Worm (Caenorhabditis elegans) whole organism, L4 larva: ENCODE results near the gene dct-6.

ENCODE experiments used
- F10B5.3 ChIP-seq: sonication (generic microtip); optimal IDR thresholded peaks from 2 replicates; lab custom pipeline; 2016; ENCODE audit warnings: mild to moderate bottlenecking, missing genetic modification characterization, missing compliant biosample characterization
- R02D3.7 ChIP-seq: fragments of 150-350 bp; sonication (generic microtip); optimal IDR thresholded peaks from 3 replicates; lab custom pipeline; 2014; ENCODE audit warnings: missing biosample characterization, missing genetic modification characterization
- T20F7.1 ChIP-seq: fragments of 200-800 bp; sonication (Bioruptor generic); optimal IDR thresholded peaks from 2 replicates; lab custom pipeline; 2018; ENCODE audit warnings: mild to moderate bottlenecking, missing genetic modification characterization, missing compliant biosample characterization
- Y105C5A.15 ChIP-seq: fragments of 200-800 bp; sonication (Bioruptor generic); IDR thresholded peaks from 2 replicates; pipeline ENCODE4 v1.3.6; 2022; ENCODE audit warnings: missing genetic modification characterization, missing compliant biosample characterization
- Y48G9A.11 ChIP-seq: fragments of 200-800 bp; sonication (Bioruptor generic); IDR thresholded peaks from 2 replicates; pipeline ENCODE4 v1.3.6; 2022; ENCODE audit warnings: missing genetic modification reagents, missing genetic modification characterization, missing compliant biosample characterization
- Y75B8A.6 ChIP-seq: fragments of 200-800 bp; sonication (Bioruptor generic); IDR thresholded peaks from 2 replicates; pipeline ENCODE4 v1.3.6; 2022; ENCODE audit warnings: missing genetic modification reagents, missing genetic modification characterization, missing compliant biosample characterization
- ZK546.5 ChIP-seq, 2 experiments: sonication (generic microtip); optimal IDR thresholded peaks; 2 replicates each; lab custom pipeline; 2017; ENCODE audit warnings: missing biosample characterization in 2 of 2, missing genetic modification characterization in 2 of 2
- aha-1 ChIP-seq: fragments of 150-350 bp; peaks from one replicate; lab custom pipeline; 2014; ENCODE audit warnings: missing biosample characterization, missing genetic modification characterization
- ama-1 ChIP-seq: fragments of 150-350 bp; optimal IDR thresholded peaks from 2 replicates; lab custom pipeline; 2014; ENCODE audit warnings: inconsistent platforms, mixed read lengths
- arid-1 ChIP-seq: fragments of 200-800 bp; sonication (Bioruptor generic); conservative IDR thresholded peaks from 2 replicates; pipeline ENCODE4 v1.3.6; 2022; ENCODE audit warnings: missing genetic modification reagents, missing genetic modification characterization, missing compliant biosample characterization
- attf-4 ChIP-seq: sonication (generic microtip); optimal IDR thresholded peaks from 3 replicates; lab custom pipeline; 2017; ENCODE audit warnings: missing biosample characterization, missing genetic modification characterization
- ceh-44 ChIP-seq: fragments of 200-800 bp; sonication (Bioruptor generic); IDR thresholded peaks from 2 replicates; pipeline ENCODE4 v1.3.6; 2022; ENCODE audit warnings: missing genetic modification reagents, missing genetic modification characterization, missing compliant biosample characterization
- ceh-62 ChIP-seq: sonication (generic microtip); optimal IDR thresholded peaks from 2 replicates; lab custom pipeline; 2017; ENCODE audit warnings: missing biosample characterization, missing genetic modification characterization
- ces-1 ChIP-seq: fragments of 150-350 bp; sonication (generic microtip); optimal IDR thresholded peaks from 4 replicates; lab custom pipeline; 2014; ENCODE audit warnings: missing biosample characterization, missing genetic modification reagents, missing genetic modification characterization
- ctbp-1 ChIP-seq: fragments of 200-800 bp; sonication (Bioruptor generic); IDR thresholded peaks from 2 replicates; pipeline ENCODE4 v1.3.6; 2022; ENCODE audit warnings: missing genetic modification reagents, missing genetic modification characterization, missing compliant biosample characterization
- daf-16 ChIP-seq, 3 experiments: sonication (generic microtip); optimal IDR thresholded peaks; 2 replicates each; lab custom pipeline; 2016 to 2017; ENCODE audit warnings: missing genetic modification characterization in 3 of 3, missing genetic modification reagents in 3 of 3, mild to moderate bottlenecking in 2 of 3, missing compliant biosample characterization in 2 of 3, missing biosample characterization in 1 of 3, moderate library complexity in 1 of 3
- daf-19 ChIP-seq: fragments of 200-800 bp; sonication (Bioruptor generic); conservative IDR thresholded peaks from 2 replicates; pipeline ENCODE4 v1.3.6; 2022; ENCODE audit warnings: missing genetic modification characterization, missing compliant biosample characterization
- daf-8 ChIP-seq: fragments of 200-800 bp; sonication (Bioruptor generic); IDR thresholded peaks from 2 replicates; pipeline ENCODE4 v1.3.6; 2022; ENCODE audit warnings: missing genetic modification characterization, missing compliant biosample characterization
- dmd-6 ChIP-seq: fragments of 200-800 bp; sonication (Bioruptor generic); IDR thresholded peaks from 2 replicates; pipeline ENCODE4 v1.3.6; 2022; ENCODE audit warnings: missing genetic modification reagents, missing genetic modification characterization, missing compliant biosample characterization
- dve-1 ChIP-seq: sonication (generic microtip); optimal IDR thresholded peaks from 2 replicates; lab custom pipeline; 2017; ENCODE audit warnings: antibody characterized with exemption, mild to moderate bottlenecking, missing genetic modification characterization, missing compliant biosample characterization; ENCODE audit not compliant: insufficient read depth
- egl-27 ChIP-seq: sonication (generic microtip); optimal IDR thresholded peaks from 3 replicates; lab custom pipeline; 2017; ENCODE audit warnings: missing biosample characterization, missing genetic modification reagents, missing genetic modification characterization
- egl-43 ChIP-seq: fragments of 200-800 bp; sonication (Bioruptor generic); IDR thresholded peaks from 2 replicates; pipeline ENCODE4 v1.3.6; 2022; ENCODE audit warnings: missing genetic modification reagents, missing genetic modification characterization, missing compliant biosample characterization
- fkh-10 ChIP-seq: fragments of 150-350 bp; optimal IDR thresholded peaks from 2 replicates; lab custom pipeline; 2014; ENCODE audit warnings: missing biosample characterization, missing genetic modification reagents, missing genetic modification characterization
- fos-1 ChIP-seq: fragments of 150-350 bp; optimal IDR thresholded peaks from 2 replicates; lab custom pipeline; 2014; ENCODE audit warnings: missing biosample characterization, missing genetic modification characterization
- hif-1 ChIP-seq, 2 experiments: sonication (generic microtip); optimal IDR thresholded peaks; 2 replicates each; lab custom pipeline; 2016 to 2017; ENCODE audit warnings: missing compliant biosample characterization in 2 of 2, missing genetic modification characterization in 2 of 2, missing genetic modification reagents in 2 of 2, missing genotype in 2 of 2, mild to moderate bottlenecking in 1 of 2
- hlh-11 ChIP-seq: fragments of 200-800 bp; sonication (Bioruptor generic); optimal IDR thresholded peaks from 2 replicates; lab custom pipeline; 2018; ENCODE audit warnings: mild to moderate bottlenecking, missing genetic modification characterization, missing compliant biosample characterization
- hlh-30 ChIP-seq: sonication (generic microtip); optimal IDR thresholded peaks from 2 replicates; lab custom pipeline; 2017; ENCODE audit warnings: antibody characterized with exemption, mild to moderate bottlenecking, missing genetic modification characterization, missing compliant biosample characterization; ENCODE audit not compliant: insufficient read depth
- lin-1 ChIP-seq: fragments of 200-800 bp; sonication (Bioruptor generic); IDR thresholded peaks from 2 replicates; pipeline ENCODE4 v1.3.6; 2022; ENCODE audit warnings: missing genetic modification reagents, missing genetic modification characterization, missing compliant biosample characterization
- lsy-2 ChIP-seq, 2 experiments: fragments of 150-350 bp in 1 of 2; sonication (generic microtip) in 1 of 2; optimal IDR thresholded peaks; 2 replicates each; lab custom pipeline; 2014 to 2017; ENCODE audit warnings: missing biosample characterization in 2 of 2, missing genetic modification characterization in 2 of 2
- madf-9 ChIP-seq: fragments of 200-800 bp; sonication (Bioruptor generic); conservative IDR thresholded peaks from 2 replicates; pipeline ENCODE4 v1.3.6; 2022; ENCODE audit warnings: missing genetic modification reagents, missing genetic modification characterization, missing compliant biosample characterization
- mdl-1 ChIP-seq, 2 experiments: fragments of 150-350 bp in 1 of 2; sonication (generic microtip) in 1 of 2; optimal IDR thresholded peaks; 2 replicates each; lab custom pipeline; 2014 to 2017; ENCODE audit warnings: missing biosample characterization in 2 of 2, missing genetic modification characterization in 2 of 2
- mes-2 ChIP-seq: sonication (generic microtip); optimal IDR thresholded peaks from 2 replicates; lab custom pipeline; 2016; ENCODE audit warnings: missing genotype, mild to moderate bottlenecking, missing genetic modification characterization, missing compliant biosample characterization; ENCODE audit not compliant: poor library complexity, severe bottlenecking
- nhr-11 ChIP-seq: fragments of 150-350 bp; optimal IDR thresholded peaks from 2 replicates; lab custom pipeline; 2014; ENCODE audit warnings: missing biosample characterization, missing genetic modification characterization
- nhr-28 ChIP-seq: fragments of 150-350 bp; optimal IDR thresholded peaks from 2 replicates; lab custom pipeline; 2014; ENCODE audit warnings: missing biosample characterization, missing genetic modification characterization
- nhr-76 ChIP-seq: fragments of 150-350 bp; optimal IDR thresholded peaks from 2 replicates; lab custom pipeline; 2014; ENCODE audit warnings: missing biosample characterization, missing genetic modification characterization
- nhr-77 ChIP-seq: fragments of 150-350 bp; optimal IDR thresholded peaks from 2 replicates; lab custom pipeline; 2014; ENCODE audit warnings: missing biosample characterization, missing genetic modification characterization
- php-3 ChIP-seq: fragments of 200-800 bp; sonication (Bioruptor generic); IDR thresholded peaks from 2 replicates; pipeline ENCODE4 v1.3.6; 2022; ENCODE audit warnings: missing genetic modification reagents, missing genetic modification characterization, missing compliant biosample characterization
- pqm-1 ChIP-seq: sonication (generic microtip); optimal IDR thresholded peaks from 2 replicates; lab custom pipeline; 2017; ENCODE audit warnings: missing biosample characterization, missing genetic modification characterization
- rbr-2 ChIP-seq: sonication (generic microtip); optimal IDR thresholded peaks from 2 replicates; lab custom pipeline; 2016; ENCODE audit warnings: missing genotype, missing genetic modification characterization, missing compliant biosample characterization
- skn-1 ChIP-seq: fragments of 150-350 bp; optimal IDR thresholded peaks from 2 replicates; lab custom pipeline; 2014; ENCODE audit warnings: missing biosample characterization, missing genetic modification characterization
- snpc-1.2 ChIP-seq: fragments of 200-800 bp; sonication (Bioruptor generic); IDR thresholded peaks from 2 replicates; pipeline ENCODE4 v1.3.6; 2022; ENCODE audit warnings: missing genetic modification reagents, missing genetic modification characterization, missing compliant biosample characterization
- spr-1 ChIP-seq: sonication (generic microtip); optimal IDR thresholded peaks from 2 replicates; lab custom pipeline; 2016; ENCODE audit warnings: mild to moderate bottlenecking, missing genetic modification characterization, missing compliant biosample characterization
- tag-97 ChIP-seq: fragments of 200-800 bp; sonication (Bioruptor generic); IDR thresholded peaks from 2 replicates; pipeline ENCODE4 v1.3.6; 2022; ENCODE audit warnings: missing genetic modification characterization, missing compliant biosample characterization
- unc-62 ChIP-seq, 3 experiments: fragments of 150-350 bp in 1 of 3; sonication (generic microtip); optimal IDR thresholded peaks in 2 of 3; peaks in 1 of 3; 1 replicate in 1 of 3; 2 replicates in 2 of 3; lab custom pipeline; 2014 to 2017; ENCODE audit warnings: missing biosample characterization in 3 of 3, missing genetic modification characterization in 3 of 3, missing genetic modification reagents in 3 of 3, missing genotype in 1 of 3
- zip-11 ChIP-seq: fragments of 200-800 bp; sonication (Bioruptor generic); IDR thresholded peaks from 2 replicates; pipeline ENCODE4 v1.3.6; 2022; ENCODE audit warnings: missing genetic modification characterization, missing compliant biosample characterization
- ztf-11 ChIP-seq: fragments of 150-350 bp; optimal IDR thresholded peaks from 2 replicates; lab custom pipeline; 2014; ENCODE audit warnings: missing biosample characterization, missing genetic modification characterization
- ztf-7 ChIP-seq: fragments of 150-350 bp; optimal IDR thresholded peaks from 2 replicates; lab custom pipeline; 2014; ENCODE audit warnings: missing biosample characterization, missing genetic modification characterization

dct-6 gene

ce11 chrIII:5948162-5948933 lies 17.9 kb upstream of the dct-6 start, which contains the start of the genes F25B5.6 and F25B5.3:
F25B5.6 (minus strand) TSS chrIII:5948733.
F25B5.3 (plus strand) TSS chrIII:5948883.
- peak; percentile 8 for TF ChIP-seq dve-1 (tag; lab: Kevin White, UChicago)
- no peak for TF ChIP-seq daf-8 (GFP tag; lab: Robert Waterston, UW)
- TF ChIP-seq rbr-2 (tag; lab: Kevin White, UChicago) = no peak
- TF ChIP-seq spr-1 = no peak
- TF ChIP-seq aha-1 = peak; percentile 75
- TF ChIP-seq ZK546.5 (tag; optimal IDR thresholded peaks at IDR 0.05; lab: Kevin White, UChicago) = no peak
- TF ChIP-seq hlh-30 (tag; lab: Kevin White, UChicago) = peak; percentile 76
- TF ChIP-seq Y75B8A.6 (GFP tag; lab: Robert Waterston, UW) = no peak
- TF ChIP-seq nhr-28 (tag; lab: Kevin White, UChicago) = peak; percentile 57
- TF ChIP-seq lsy-2 (tag; optimal IDR thresholded peaks at IDR 0.05; lab: Kevin White, UChicago) = peak in 1 of 2 experiments; percentile 21
- no peak for TF ChIP-seq ztf-7 (tag; lab: Kevin White, UChicago)
- peak; percentile 44 for TF ChIP-seq hlh-11
- TF ChIP-seq mdl-1 (tag; optimal IDR thresholded peaks at IDR 0.05; lab: Kevin White, UChicago) = peak in 1 of 2 experiments; percentile 69
- no peak for TF ChIP-seq ctbp-1
- peak; percentile 40 for TF ChIP-seq mes-2 (tag; lab: Kevin White, UChicago)
- 0 out of 2 replicates have a peak, but pooled peaks have one; percentile 7 for TF ChIP-seq arid-1
- TF ChIP-seq lin-1 = no peak
- no peak for TF ChIP-seq ces-1
- TF ChIP-seq ztf-11 = no peak
- no peak for TF ChIP-seq daf-16 (GFP tag; optimal IDR thresholded peaks at IDR 0.05; lab: Kevin White, UChicago)
- TF ChIP-seq daf-16 (tag; optimal IDR thresholded peaks at IDR 0.05; lab: Kevin White, UChicago) = peak; percentile 13
- no peak for TF ChIP-seq nhr-77 (tag; lab: Kevin White, UChicago)
- TF ChIP-seq unc-62 (GFP tag; optimal IDR thresholded peaks at IDR 0.05 in 1 of 2; lab: Kevin White, UChicago) = peak in 1 of 2 experiments; percentile 68
- no peak for TF ChIP-seq unc-62 (tag; optimal IDR thresholded peaks at IDR 0.05; lab: Kevin White, UChicago)

ce11 chrIII:5948986-5949385 lies 17.2 kb upstream of the dct-6 start:
- TF ChIP-seq pqm-1 (tag; lab: Kevin White, UChicago) = no peak
- TF ChIP-seq F10B5.3 = no peak
- no peak for TF ChIP-seq snpc-1.2 (GFP tag; lab: Robert Waterston, UW)
- TF ChIP-seq dve-1 (tag; lab: Kevin White, UChicago) = peak; percentile 43
- TF ChIP-seq Y105C5A.15 (GFP tag; lab: Robert Waterston, UW) = no peak
- TF ChIP-seq dmd-6 (GFP tag; lab: Robert Waterston, UW) = peak; percentile 32; the same call in 1 of the 2 replicates
- peak; percentile 60; the same call in 1 of the 2 replicates for TF ChIP-seq php-3 (GFP tag; lab: Robert Waterston, UW)
- TF ChIP-seq, all 104 proteins: peak for 3

- TF ChIP-seq fkh-10 = peak; percentile 76
- no peak for TF ChIP-seq tag-97 (GFP tag; lab: Robert Waterston, UW)
- TF ChIP-seq dmd-6 (GFP tag; lab: Robert Waterston, UW) = peak; percentile 10; the same call in 1 of the 2 replicates
- TF ChIP-seq egl-27 (tag; lab: Kevin White, UChicago) = no peak
- TF ChIP-seq fos-1 = no peak
- TF ChIP-seq ceh-62 = no peak
- TF ChIP-seq skn-1 (tag; lab: Kevin White, UChicago) = no peak
- no peak for TF ChIP-seq attf-4
- no peak for TF ChIP-seq nhr-28 (tag; lab: Kevin White, UChicago)
- no peak for TF ChIP-seq daf-19 (GFP tag; lab: Robert Waterston, UW)
- TF ChIP-seq ama-1 (lab: Kevin White, UChicago) = no peak
- TF ChIP-seq ceh-44 (GFP tag; lab: Robert Waterston, UW) = no peak
- peak; percentile 4 for TF ChIP-seq nhr-11
- 0 out of 2 replicates have a peak, but pooled peaks have one; percentile 5 for TF ChIP-seq egl-43 (GFP tag; lab: Robert Waterston, UW)
- peak; percentile 94 for TF ChIP-seq aha-1
- TF ChIP-seq hif-1 (tag; optimal IDR thresholded peaks at IDR 0.05; lab: Kevin White, UChicago) = peak in 1 of 2 experiments; percentile 16
- no peak for TF ChIP-seq zip-11 (GFP tag; lab: Robert Waterston, UW)
- TF ChIP-seq R02D3.7 (tag; lab: Kevin White, UChicago) = no peak
- TF ChIP-seq T20F7.1 (GFP tag; lab: Kevin White, UChicago) = no peak
- TF ChIP-seq Y48G9A.11 (GFP tag; lab: Robert Waterston, UW) = no peak
- TF ChIP-seq nhr-76 = no peak
- no peak for TF ChIP-seq madf-9 (GFP tag; lab: Robert Waterston, UW)
These were observed 16.4 kb upstream of the dct-6 start for ce11 chrIII:5949817-5950216.
